Worm (Caenorhabditis elegans): ENCODE measurements around the gene spo-11.

The spo-11 gene

DNA sequence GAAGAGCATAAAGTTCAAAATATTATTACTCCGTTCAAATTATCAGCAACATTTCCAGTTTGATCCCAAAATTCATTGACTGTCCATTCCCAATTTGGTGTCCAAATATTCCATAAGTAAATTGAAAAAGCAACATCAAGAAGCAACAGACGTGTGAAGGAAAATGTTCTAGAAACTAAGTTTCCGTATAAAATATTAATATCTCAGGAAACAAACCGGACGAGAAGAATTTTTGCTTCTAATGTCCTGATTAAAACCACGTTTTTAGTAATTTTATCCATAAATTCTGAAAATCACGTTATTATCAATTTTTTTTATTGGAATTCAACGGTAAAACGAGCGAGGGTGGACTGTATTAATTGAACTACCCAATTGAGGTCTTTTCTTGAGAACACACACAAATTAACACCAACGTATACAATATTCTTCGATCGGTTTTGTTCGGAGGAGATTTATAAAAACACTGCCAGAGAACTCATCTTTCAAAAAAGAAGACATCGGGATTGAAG lies 22.4 kb upstream of the spo-11 start, which contains the start of gene pigq-1 (continued):
- TF ChIP-seq ztf-4 (tag; optimal IDR thresholded peaks at IDR 0.05): peak; percentile 23
- no peak for TF ChIP-seq fos-1 (tag; optimal IDR thresholded peaks at IDR 0.05)
- TF ChIP-seq egl-27 (tag; optimal IDR thresholded peaks at IDR 0.05): no peak
- no peak for TF ChIP-seq zag-1 (tag; optimal IDR thresholded peaks at IDR 0.05)
- no peak for TF ChIP-seq gmeb-1 (tag; optimal IDR thresholded peaks at IDR 0.05)
- peak; percentile 20 for TF ChIP-seq ZK546.5 (tag; optimal IDR thresholded peaks at IDR 0.05)

DNA sequence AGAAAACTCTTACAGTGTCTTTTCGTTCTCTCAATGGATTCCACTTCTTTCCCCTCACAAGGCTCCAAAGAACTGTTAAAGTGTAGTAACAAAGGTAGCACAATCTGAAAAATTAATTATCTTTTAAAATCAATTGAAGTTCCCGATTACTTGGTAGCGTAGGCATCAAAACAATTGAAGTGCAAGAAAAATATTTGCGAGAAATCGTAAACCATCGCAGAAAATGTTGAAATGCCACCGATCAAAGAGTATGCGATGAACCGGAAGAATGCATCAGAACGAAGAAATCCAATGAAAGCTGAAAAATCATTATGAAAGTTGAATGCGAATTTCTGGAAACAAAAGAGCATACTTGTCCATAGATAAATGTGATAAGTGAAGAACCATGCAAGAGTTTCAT lies 21.8 kb upstream of the spo-11 start:
- no peak for TF ChIP-seq unc-39 (tag; optimal IDR thresholded peaks at IDR 0.05)
- no peak for TF ChIP-seq aly-2 (tag; optimal IDR thresholded peaks at IDR 0.05)
- TF ChIP-seq lin-11 (tag; optimal IDR thresholded peaks at IDR 0.05): no peak
- TF ChIP-seq sem-4 (tag; optimal IDR thresholded peaks at IDR 0.05): no peak
- TF ChIP-seq F13H6.1 (tag; optimal IDR thresholded peaks at IDR 0.05): no peak

- TF ChIP-seq ztf-1 (GFP tag; conservative IDR thresholded peaks at IDR 0.05): no peak
- TF ChIP-seq ceh-82 (tag; optimal IDR thresholded peaks at IDR 0.05): no peak
- no peak for TF ChIP-seq mab-5 (tag; optimal IDR thresholded peaks at IDR 0.05)
- TF ChIP-seq elt-3 (tag; optimal IDR thresholded peaks at IDR 0.05): no peak
- no peak for TF ChIP-seq sma-3 (GFP tag; optimal IDR thresholded peaks at IDR 0.05)
- no peak for TF ChIP-seq unc-39 (tag; optimal IDR thresholded peaks at IDR 0.05)
- TF ChIP-seq nhr-77 (tag; optimal IDR thresholded peaks at IDR 0.05): no peak
- TF ChIP-seq unc-55 (GFP tag; optimal IDR thresholded peaks at IDR 0.05): no peak
- TF ChIP-seq nhr-6 (tag; optimal IDR thresholded peaks at IDR 0.05): no peak
- no peak for TF ChIP-seq nhr-129 (tag; optimal IDR thresholded peaks at IDR 0.05)
- TF ChIP-seq lin-11 (tag; optimal IDR thresholded peaks at IDR 0.05): no peak
- no peak for TF ChIP-seq R02D3.7 (tag; optimal IDR thresholded peaks at IDR 0.05)
- no peak for TF ChIP-seq lin-39 (tag; optimal IDR thresholded peaks at IDR 0.05)
- TF ChIP-seq zag-1 (tag; optimal IDR thresholded peaks at IDR 0.05): no peak
- TF ChIP-seq elt-1 (tag; optimal IDR thresholded peaks at IDR 0.05): no peak
- no peak for TF ChIP-seq unc-62 (GFP tag; optimal IDR thresholded peaks at IDR 0.05)
Observed at ce11 chrIV:11145929-11146339, 21.3 kb upstream of the spo-11 start.

DNA sequence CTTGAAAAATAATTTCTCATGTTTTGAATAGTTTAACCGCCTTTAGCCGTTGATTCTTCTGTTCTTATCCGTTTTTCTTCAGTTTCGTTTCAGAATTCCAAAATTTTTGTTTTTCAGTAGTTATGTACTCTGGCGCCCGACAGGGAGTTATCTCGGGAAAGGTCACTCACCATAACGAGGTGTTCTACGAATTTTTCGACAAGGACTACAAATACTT lies 18.5 kb upstream of the spo-11 start, which contains the start of gene F01G4.4:
Gene F01G4.4, plus strand, starts transcription at position 118 of the 217 bp plus-strand sequence.
- no peak for TF ChIP-seq blmp-1 (tag; optimal IDR thresholded peaks at IDR 0.05; ENCODE audit: insufficient read depth)
- TF ChIP-seq snpc-4 (tag; optimal IDR thresholded peaks at IDR 0.05): no peak
- no peak for TF ChIP-seq nhr-129 (tag; optimal IDR thresholded peaks at IDR 0.05)
- TF ChIP-seq C34F6.9 (tag; optimal IDR thresholded peaks at IDR 0.05): no peak
- TF ChIP-seq gmeb-1 (tag; optimal IDR thresholded peaks at IDR 0.05): no peak
- TF ChIP-seq nhr-25 (tag; optimal IDR thresholded peaks at IDR 0.05): no peak
- no peak for TF ChIP-seq lin-39 (tag; optimal IDR thresholded peaks at IDR 0.05)
- no peak for TF ChIP-seq ceh-16 (tag; optimal IDR thresholded peaks at IDR 0.05)
- TF ChIP-seq ztf-11 (tag; optimal IDR thresholded peaks at IDR 0.05): no peak

DNA sequence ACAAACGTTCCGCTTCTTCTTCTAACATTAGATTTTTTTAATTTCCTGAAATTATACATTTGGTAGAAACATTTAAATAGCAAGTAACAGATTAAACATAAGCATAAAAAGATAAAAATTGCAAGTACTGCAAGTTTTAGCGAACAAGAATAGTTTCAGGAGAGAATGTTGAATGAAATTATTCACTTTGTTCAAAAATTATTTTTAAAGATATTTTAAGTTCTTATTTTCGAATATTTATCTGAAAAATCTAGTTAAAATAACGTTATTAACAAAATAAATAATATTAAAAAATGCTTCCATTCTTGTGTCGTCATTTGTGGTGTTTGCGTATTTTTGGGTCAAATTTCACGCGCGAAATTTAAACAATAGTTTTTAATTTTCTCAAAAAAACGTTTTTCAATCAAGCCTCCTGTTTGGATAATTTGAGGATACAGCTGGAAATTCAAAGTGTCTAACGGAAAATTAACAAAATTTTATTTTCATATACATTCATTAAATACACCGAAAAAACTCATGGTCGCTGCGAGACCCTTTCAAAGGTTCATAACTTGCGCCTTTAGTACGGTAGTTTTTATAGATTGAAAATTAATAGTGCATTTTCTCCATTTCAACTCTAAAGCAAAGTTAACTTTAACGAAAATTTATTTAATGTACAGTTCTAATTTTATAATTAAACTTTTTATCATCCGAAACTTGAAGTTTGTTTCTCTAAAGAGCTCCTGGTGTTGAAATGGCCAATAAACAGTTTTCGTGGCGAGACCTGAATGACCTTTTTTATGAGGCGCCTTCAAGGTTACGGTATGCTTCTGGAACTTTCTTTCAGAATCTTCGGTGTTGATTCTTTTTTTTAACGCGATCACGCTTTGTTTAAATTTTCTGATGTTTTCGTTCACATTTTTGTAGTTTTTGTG lies 17.9 kb upstream of the spo-11 start, which contains the start of gene skih-2:
Gene skih-2, minus strand, starts transcription at position 51 of the 914 bp plus-strand sequence.
- no peak for TF ChIP-seq nhr-23 (tag; optimal IDR thresholded peaks at IDR 0.05)
- no peak for TF ChIP-seq egl-27 (tag; optimal IDR thresholded peaks at IDR 0.05)
- no peak for TF ChIP-seq fos-1 (tag; optimal IDR thresholded peaks at IDR 0.05)
- TF ChIP-seq lsy-2 (tag; optimal IDR thresholded peaks at IDR 0.05): peak; percentile 14 to 80
- TF ChIP-seq C34F6.9 (tag; optimal IDR thresholded peaks at IDR 0.05): peak; percentile 79
- no peak for TF ChIP-seq ceh-16 (tag; optimal IDR thresholded peaks at IDR 0.05)
- peak; percentile 6 for TF ChIP-seq crh-2 (tag; optimal IDR thresholded peaks at IDR 0.05)
- TF ChIP-seq sem-4 (tag; optimal IDR thresholded peaks at IDR 0.05): no peak
- peak; percentile 29 for TF ChIP-seq lin-13 (GFP tag; optimal IDR thresholded peaks at IDR 0.05)
- TF ChIP-seq gmeb-1 (tag; optimal IDR thresholded peaks at IDR 0.05): peak; percentile 92
- TF ChIP-seq unc-55 (GFP tag; optimal IDR thresholded peaks at IDR 0.05): peak; percentile 78
- peak; percentile 5 for TF ChIP-seq nhr-25 (tag; optimal IDR thresholded peaks at IDR 0.05)
- TF ChIP-seq aly-2 (tag; optimal IDR thresholded peaks at IDR 0.05): no peak

Measured in whole organism, L2 larva.